Worm (Caenorhabditis elegans): Measurements from ENCODE around the gene F17H10.1.

- TF ChIP-seq tra-4 (tag; optimal IDR thresholded peaks at IDR 0.05) (no peak), hmg-4 (GFP tag; optimal IDR thresholded peaks at IDR 0.05) (no peak), F13C5.2 (tag; optimal IDR thresholded peaks at IDR 0.05) (no peak), ceh-13 (GFP tag; optimal IDR thresholded peaks at IDR 0.05) (no peak)
Measured at ce11 chrX:13129949-13130348, 24.9 kb downstream of the F17H10.1 start, which contains the start of gene spin-3.

Measured in whole organism, early embryonic.